Worm (Caenorhabditis elegans) whole organism, midembryonic: ENCODE results near the gene hmp-1.

Source experiments
- T22C8.4 ChIP-seq: fragments of 200-800 bp; sonication (Bioruptor generic); IDR thresholded peaks from 2 replicates; pipeline ENCODE4 v1.3.6; 2022; ENCODE audit warnings: missing genetic modification characterization, missing compliant biosample characterization
- cog-1 ChIP-seq: sonication (generic microtip); optimal IDR thresholded peaks from 2 replicates; lab custom pipeline; 2016; ENCODE audit warnings: missing genetic modification characterization, missing compliant biosample characterization
- flt-1 ChIP-seq: fragments of 200-800 bp; sonication (Bioruptor generic); IDR thresholded peaks from 2 replicates; pipeline ENCODE4 v1.3.6; 2022; ENCODE audit warnings: missing genetic modification characterization, missing compliant biosample characterization
- klf-2 ChIP-seq: fragments of 200-800 bp; sonication (Bioruptor generic); conservative IDR thresholded peaks from 2 replicates; pipeline ENCODE4 v1.3.6; 2022; ENCODE audit warnings: missing genetic modification reagents, missing genetic modification characterization, missing compliant biosample characterization
- med-1 ChIP-seq: sonication (generic microtip); optimal IDR thresholded peaks from 2 replicates; lab custom pipeline; 2017; ENCODE audit warnings: missing genetic modification characterization, mild to moderate bottlenecking, missing compliant biosample characterization, antibody characterized with exemption, missing genetic modification reagents; ENCODE audit not compliant: insufficient read depth
- ref-1 ChIP-seq: fragments of 200-800 bp; sonication (Bioruptor generic); conservative IDR thresholded peaks from 2 replicates; pipeline ENCODE4 v1.3.6; 2022; ENCODE audit warnings: missing genetic modification reagents, missing genetic modification characterization, missing compliant biosample characterization
- tab-1 ChIP-seq: fragments of 200-800 bp; sonication (Bioruptor generic); IDR thresholded peaks from 2 replicates; pipeline ENCODE4 v1.3.6; 2022; ENCODE audit warnings: missing genetic modification characterization, missing compliant biosample characterization
- ztf-29 ChIP-seq: fragments of 200-800 bp; sonication (Bioruptor generic); IDR thresholded peaks from 2 replicates; pipeline ENCODE4 v1.3.6; 2022; ENCODE audit warnings: missing genetic modification reagents, missing genetic modification characterization, missing compliant biosample characterization

- TF ChIP-seq flt-1 (GFP tag; lab: Robert Waterston, UW): no peak
- no peak for TF ChIP-seq med-1
- no peak for TF ChIP-seq ztf-29 (GFP tag; lab: Robert Waterston, UW)
- no peak for TF ChIP-seq T22C8.4 (GFP tag; lab: Robert Waterston, UW)
- no peak for TF ChIP-seq klf-2 (GFP tag; lab: Robert Waterston, UW)
- no peak for TF ChIP-seq tab-1
- no peak for TF ChIP-seq ref-1 (GFP tag; lab: Robert Waterston, UW)
- TF ChIP-seq cog-1 (tag; lab: Kevin White, UChicago): no peak
Observed at ce11 chrV:11893975-11894374, 48.3 kb downstream of the hmp-1 start, which contains the start of gene K12G11.6.
